Worm (Caenorhabditis elegans): ENCODE measurements around the gene C50F4.10.

ce11 chrV:9516280-9516679 is 15.1 kb downstream of the C50F4.10 start:
- TF ChIP-seq nhr-90 (tag; optimal IDR thresholded peaks at IDR 0.05) (no peak), bed-2 (GFP tag; IDR thresholded peaks at IDR 0.05) (no peak), ets-4 (GFP tag; optimal IDR thresholded peaks at IDR 0.05) (no peak), Y67H2A.10 (GFP tag; conservative IDR thresholded peaks at IDR 0.05) (no peak), unc-62 (GFP tag; optimal IDR thresholded peaks at IDR 0.05) (no peak), ceh-79 (tag; optimal IDR thresholded peaks at IDR 0.05) (no peak), xnd-1 (tag; optimal IDR thresholded peaks at IDR 0.05) (no peak), Y79H2A.3 (GFP tag; conservative IDR thresholded peaks at IDR 0.05) (no peak), ama-1 (optimal IDR thresholded peaks at IDR 0.05) (no peak), ama-1 (GFP tag; optimal IDR thresholded peaks at IDR 0.05) (no peak), lsl-1 (GFP tag; optimal IDR thresholded peaks at IDR 0.05) (no peak)

Measured in whole organism, young adult.